Worm (Caenorhabditis elegans) whole organism, L4 larva: ENCODE results near the gene Y77E11A.23.

Experiments
- F49E8.2 ChIP-seq: sonication (generic microtip); optimal IDR thresholded peaks from 2 replicates; lab custom pipeline; 2016; ENCODE audit warnings: missing compliant biosample characterization, mild to moderate bottlenecking, missing genetic modification characterization, borderline replicate concordance
- T20F7.1 ChIP-seq: fragments of 200-800 bp; sonication (Bioruptor generic); optimal IDR thresholded peaks from 2 replicates; lab custom pipeline; 2018; ENCODE audit warnings: mild to moderate bottlenecking, missing genetic modification characterization, missing compliant biosample characterization
- Y5F2A.4 ChIP-seq: fragments of 200-800 bp; sonication (Bioruptor generic); optimal IDR thresholded peaks from 2 replicates; lab custom pipeline; 2018; ENCODE audit warnings: mild to moderate bottlenecking, missing genetic modification characterization, missing compliant biosample characterization
- Y75B8A.6 ChIP-seq: fragments of 200-800 bp; sonication (Bioruptor generic); IDR thresholded peaks from 2 replicates; pipeline ENCODE4 v1.3.6; 2022; ENCODE audit warnings: missing genetic modification reagents, missing genetic modification characterization, missing compliant biosample characterization
- aha-1 ChIP-seq: fragments of 150-350 bp; peaks from one replicate; lab custom pipeline; 2014; ENCODE audit warnings: missing biosample characterization, missing genetic modification characterization
- aly-2 ChIP-seq: sonication (generic microtip); optimal IDR thresholded peaks from 2 replicates; lab custom pipeline; 2018; ENCODE audit warnings: missing biosample characterization, missing genetic modification characterization
- ama-1 ChIP-seq: fragments of 150-350 bp; optimal IDR thresholded peaks from 2 replicates; lab custom pipeline; 2014; ENCODE audit warnings: inconsistent platforms, mixed read lengths
- arid-1 ChIP-seq: fragments of 200-800 bp; sonication (Bioruptor generic); conservative IDR thresholded peaks from 2 replicates; pipeline ENCODE4 v1.3.6; 2022; ENCODE audit warnings: missing genetic modification reagents, missing genetic modification characterization, missing compliant biosample characterization
- ceh-20 ChIP-seq: fragments of 200-800 bp; sonication (Bioruptor generic); IDR thresholded peaks from 2 replicates; pipeline ENCODE4 v1.3.6; 2022; ENCODE audit warnings: missing genetic modification reagents, missing genetic modification characterization, missing compliant biosample characterization
- ceh-32 ChIP-seq: sonication (generic microtip); optimal IDR thresholded peaks from 2 replicates; lab custom pipeline; 2016; ENCODE audit warnings: mild to moderate bottlenecking, missing genetic modification characterization, missing compliant biosample characterization; ENCODE audit not compliant: poor library complexity
- ceh-62 ChIP-seq: sonication (generic microtip); optimal IDR thresholded peaks from 2 replicates; lab custom pipeline; 2017; ENCODE audit warnings: missing biosample characterization, missing genetic modification characterization
- ceh-82 ChIP-seq: sonication (generic microtip); optimal IDR thresholded peaks from 2 replicates; lab custom pipeline; 2017; ENCODE audit warnings: missing biosample characterization, missing genetic modification characterization
- ces-1 ChIP-seq: fragments of 150-350 bp; sonication (generic microtip); optimal IDR thresholded peaks from 4 replicates; lab custom pipeline; 2014; ENCODE audit warnings: missing biosample characterization, missing genetic modification reagents, missing genetic modification characterization
- daf-8 ChIP-seq: fragments of 200-800 bp; sonication (Bioruptor generic); IDR thresholded peaks from 2 replicates; pipeline ENCODE4 v1.3.6; 2022; ENCODE audit warnings: missing genetic modification characterization, missing compliant biosample characterization
- dmd-6 ChIP-seq: fragments of 200-800 bp; sonication (Bioruptor generic); IDR thresholded peaks from 2 replicates; pipeline ENCODE4 v1.3.6; 2022; ENCODE audit warnings: missing genetic modification reagents, missing genetic modification characterization, missing compliant biosample characterization
- dpl-1 ChIP-seq: fragments of 150-350 bp; optimal IDR thresholded peaks from 2 replicates; lab custom pipeline; 2014; ENCODE audit warnings: missing biosample characterization, missing genetic modification reagents, missing genetic modification characterization
- duxl-1 ChIP-seq: sonication (generic microtip); optimal IDR thresholded peaks from 2 replicates; lab custom pipeline; 2016; ENCODE audit warnings: mild to moderate bottlenecking, missing genetic modification characterization, moderate library complexity, missing compliant biosample characterization; ENCODE audit not compliant: poor library complexity
- dve-1 ChIP-seq: sonication (generic microtip); optimal IDR thresholded peaks from 2 replicates; lab custom pipeline; 2017; ENCODE audit warnings: antibody characterized with exemption, mild to moderate bottlenecking, missing genetic modification characterization, missing compliant biosample characterization; ENCODE audit not compliant: insufficient read depth
- fkh-10 ChIP-seq: fragments of 150-350 bp; optimal IDR thresholded peaks from 2 replicates; lab custom pipeline; 2014; ENCODE audit warnings: missing biosample characterization, missing genetic modification reagents, missing genetic modification characterization
- fos-1 ChIP-seq: fragments of 150-350 bp; optimal IDR thresholded peaks from 2 replicates; lab custom pipeline; 2014; ENCODE audit warnings: missing biosample characterization, missing genetic modification characterization
- gei-8 ChIP-seq: fragments of 200-800 bp; sonication (Bioruptor generic); optimal IDR thresholded peaks from 2 replicates; lab custom pipeline; 2018; ENCODE audit warnings: mild to moderate bottlenecking, missing genetic modification characterization, missing compliant biosample characterization
- jun-1 ChIP-seq: fragments of 150-350 bp; optimal IDR thresholded peaks from 2 replicates; lab custom pipeline; 2014; ENCODE audit warnings: missing biosample characterization, missing genetic modification reagents, missing genetic modification characterization
- lin-1 ChIP-seq: fragments of 200-800 bp; sonication (Bioruptor generic); IDR thresholded peaks from 2 replicates; pipeline ENCODE4 v1.3.6; 2022; ENCODE audit warnings: missing genetic modification reagents, missing genetic modification characterization, missing compliant biosample characterization
- lin-13 ChIP-seq: fragments of 150-350 bp; optimal IDR thresholded peaks from 2 replicates; lab custom pipeline; 2014; ENCODE audit warnings: missing biosample characterization, missing genetic modification reagents, missing genetic modification characterization
- lin-38 ChIP-seq: fragments of 200-800 bp; sonication (Bioruptor generic); IDR thresholded peaks from 2 replicates; pipeline ENCODE4 v1.3.6; 2022; ENCODE audit warnings: missing genetic modification reagents, missing genetic modification characterization, missing compliant biosample characterization
- lin-39 ChIP-seq: fragments of 150-350 bp; optimal IDR thresholded peaks from 2 replicates; lab custom pipeline; 2014; ENCODE audit warnings: missing biosample characterization, missing genetic modification reagents, missing genetic modification characterization
- lir-3 ChIP-seq: sonication (generic microtip); optimal IDR thresholded peaks from 2 replicates; lab custom pipeline; 2016; ENCODE audit warnings: mild to moderate bottlenecking, missing genetic modification characterization, missing compliant biosample characterization
- madf-5 ChIP-seq, 2 experiments: fragments of 200-800 bp; sonication (Bioruptor generic); IDR thresholded peaks; 2 replicates each; pipeline ENCODE4 v1.3.6; 2022; ENCODE audit warnings: missing compliant biosample characterization in 2 of 2, missing genetic modification characterization in 2 of 2
- madf-9 ChIP-seq: fragments of 200-800 bp; sonication (Bioruptor generic); conservative IDR thresholded peaks from 2 replicates; pipeline ENCODE4 v1.3.6; 2022; ENCODE audit warnings: missing genetic modification reagents, missing genetic modification characterization, missing compliant biosample characterization
- mes-2 ChIP-seq: sonication (generic microtip); optimal IDR thresholded peaks from 2 replicates; lab custom pipeline; 2016; ENCODE audit warnings: missing genotype, mild to moderate bottlenecking, missing genetic modification characterization, missing compliant biosample characterization; ENCODE audit not compliant: poor library complexity, severe bottlenecking
- nhr-11 ChIP-seq: fragments of 150-350 bp; optimal IDR thresholded peaks from 2 replicates; lab custom pipeline; 2014; ENCODE audit warnings: missing biosample characterization, missing genetic modification characterization
- nhr-111 ChIP-seq: fragments of 200-800 bp; sonication (Bioruptor generic); optimal IDR thresholded peaks from 2 replicates; lab custom pipeline; 2018; ENCODE audit warnings: mild to moderate bottlenecking, missing genetic modification characterization, missing compliant biosample characterization
- nhr-28 ChIP-seq: fragments of 150-350 bp; optimal IDR thresholded peaks from 2 replicates; lab custom pipeline; 2014; ENCODE audit warnings: missing biosample characterization, missing genetic modification characterization
- nhr-42 ChIP-seq: fragments of 200-800 bp; sonication (Bioruptor generic); IDR thresholded peaks from 2 replicates; pipeline ENCODE4 v1.3.6; 2022; ENCODE audit warnings: missing genetic modification characterization, missing compliant biosample characterization
- nhr-6 ChIP-seq: fragments of 150-350 bp; optimal IDR thresholded peaks from 2 replicates; lab custom pipeline; 2014; ENCODE audit warnings: missing biosample characterization, missing genetic modification characterization
- nhr-76 ChIP-seq: fragments of 150-350 bp; optimal IDR thresholded peaks from 2 replicates; lab custom pipeline; 2014; ENCODE audit warnings: missing biosample characterization, missing genetic modification characterization
- nhr-77 ChIP-seq: fragments of 150-350 bp; optimal IDR thresholded peaks from 2 replicates; lab custom pipeline; 2014; ENCODE audit warnings: missing biosample characterization, missing genetic modification characterization
- php-3 ChIP-seq: fragments of 200-800 bp; sonication (Bioruptor generic); IDR thresholded peaks from 2 replicates; pipeline ENCODE4 v1.3.6; 2022; ENCODE audit warnings: missing genetic modification reagents, missing genetic modification characterization, missing compliant biosample characterization
- pqm-1 ChIP-seq: sonication (generic microtip); optimal IDR thresholded peaks from 2 replicates; lab custom pipeline; 2017; ENCODE audit warnings: missing biosample characterization, missing genetic modification characterization
- rbr-2 ChIP-seq: sonication (generic microtip); optimal IDR thresholded peaks from 2 replicates; lab custom pipeline; 2016; ENCODE audit warnings: missing genotype, missing genetic modification characterization, missing compliant biosample characterization
- sdz-12 ChIP-seq: fragments of 200-800 bp; sonication (Bioruptor generic); optimal IDR thresholded peaks from 2 replicates; lab custom pipeline; 2018; ENCODE audit warnings: mild to moderate bottlenecking, missing genetic modification characterization, missing compliant biosample characterization
- set-16 ChIP-seq: fragments of 200-800 bp; sonication (Bioruptor generic); IDR thresholded peaks from 2 replicates; pipeline ENCODE4 v1.3.6; 2022; ENCODE audit warnings: missing genetic modification reagents, missing genetic modification characterization, missing compliant biosample characterization
- skn-1 ChIP-seq: fragments of 150-350 bp; optimal IDR thresholded peaks from 2 replicates; lab custom pipeline; 2014; ENCODE audit warnings: missing biosample characterization, missing genetic modification characterization
- snpc-1.2 ChIP-seq: fragments of 200-800 bp; sonication (Bioruptor generic); IDR thresholded peaks from 2 replicates; pipeline ENCODE4 v1.3.6; 2022; ENCODE audit warnings: missing genetic modification reagents, missing genetic modification characterization, missing compliant biosample characterization
- spr-1 ChIP-seq: sonication (generic microtip); optimal IDR thresholded peaks from 2 replicates; lab custom pipeline; 2016; ENCODE audit warnings: mild to moderate bottlenecking, missing genetic modification characterization, missing compliant biosample characterization
- spr-3 ChIP-seq: fragments of 200-800 bp; sonication (Bioruptor generic); optimal IDR thresholded peaks from 2 replicates; lab custom pipeline; 2018; ENCODE audit warnings: mild to moderate bottlenecking, missing genetic modification characterization, missing compliant biosample characterization
- unc-130 ChIP-seq: sonication (generic microtip); optimal IDR thresholded peaks from 2 replicates; lab custom pipeline; 2016; ENCODE audit warnings: missing genetic modification reagents, missing genetic modification characterization, missing compliant biosample characterization
- zfp-2 ChIP-seq: sonication (generic microtip); optimal IDR thresholded peaks from 2 replicates; lab custom pipeline; 2016; ENCODE audit warnings: mild to moderate bottlenecking, missing genetic modification characterization, missing compliant biosample characterization
- zfp-3 ChIP-seq: fragments of 200-800 bp; sonication (Bioruptor generic); conservative IDR thresholded peaks from 2 replicates; pipeline ENCODE4 v1.3.6; 2022; ENCODE audit warnings: missing genetic modification reagents, missing genetic modification characterization, missing compliant biosample characterization
- zip-11 ChIP-seq: fragments of 200-800 bp; sonication (Bioruptor generic); IDR thresholded peaks from 2 replicates; pipeline ENCODE4 v1.3.6; 2022; ENCODE audit warnings: missing genetic modification characterization, missing compliant biosample characterization
- ztf-11 ChIP-seq: fragments of 150-350 bp; optimal IDR thresholded peaks from 2 replicates; lab custom pipeline; 2014; ENCODE audit warnings: missing biosample characterization, missing genetic modification characterization

The Y77E11A.23 gene

ce11 chrIV:1419795-1420509, 10.2 kb downstream of the Y77E11A.23 start, which contains the start of gene Y77E11A.7:
Gene Y77E11A.7 (minus strand): TSS chrIV:1419849.
- TF ChIP-seq lin-1 (no peak), Y5F2A.4 (no peak), aha-1 (tag; lab: Kevin White, UChicago) (peak; percentile 99), ztf-11 (tag; lab: Kevin White, UChicago) (no peak), nhr-28 (tag; lab: Kevin White, UChicago) (peak; percentile 84), nhr-42 (peak; percentile 60; the same call in 1 of the 2 replicates), lin-13 (GFP tag; lab: Kevin White, UChicago) (peak; percentile 96), zfp-3 (GFP tag; lab: Robert Waterston, UW) (no peak; the same call in 1 of the 2 replicates), spr-1 (tag; lab: Kevin White, UChicago) (peak; percentile 11), rbr-2 (peak; percentile 88), jun-1 (tag; lab: Kevin White, UChicago) (peak; percentile 59), unc-130 (GFP tag; lab: Kevin White, UChicago) (peak; percentile 67), dpl-1 (peak; percentile 79), ceh-62 (tag; lab: Kevin White, UChicago) (no peak), zip-11 (no peak), zfp-2 (peak; percentile 24), mes-2 (peak; percentile 91), pqm-1 (peak; percentile 43), dmd-6 (GFP tag; lab: Robert Waterston, UW) (peak; percentile 85), duxl-1 (tag; lab: Kevin White, UChicago) (no peak), nhr-111 (GFP tag; lab: Kevin White, UChicago) (no peak), ceh-32 (tag; lab: Kevin White, UChicago) (no peak), madf-5 (GFP tag; IDR thresholded peaks at IDR 0.05; lab: Robert Waterston, UW) (0 out of 4 replicates have a peak, but pooled peaks of 1 of the 2 experiments have one; percentile 37), skn-1 (tag; lab: Kevin White, UChicago) (no peak), aly-2 (no peak), nhr-6 (tag; lab: Kevin White, UChicago) (peak; percentile 70), set-16 (GFP tag; lab: Robert Waterston, UW) (peak; percentile 77), gei-8 (GFP tag; lab: Kevin White, UChicago) (no peak), nhr-77 (tag; lab: Kevin White, UChicago) (peak; percentile 91), arid-1 (GFP tag; lab: Robert Waterston, UW) (peak; percentile 37; the same call in 1 of the 2 replicates), ces-1 (GFP tag; lab: Kevin White, UChicago) (no peak), ama-1 (lab: Kevin White, UChicago) (peak; percentile 67), lin-38 (GFP tag; lab: Robert Waterston, UW) (peak; percentile 92), dve-1 (tag; lab: Kevin White, UChicago) (peak; percentile 82), fkh-10 (GFP tag; lab: Kevin White, UChicago) (peak; percentile 92), ceh-20 (peak; percentile 61; the same call in 1 of the 2 replicates), nhr-76 (tag; lab: Kevin White, UChicago) (no peak), Y75B8A.6 (no peak), daf-8 (no peak), spr-3 (GFP tag; lab: Kevin White, UChicago) (no peak), sdz-12 (GFP tag; lab: Kevin White, UChicago) (no peak), F49E8.2 (tag; lab: Kevin White, UChicago) (peak; percentile 44), fos-1 (tag; lab: Kevin White, UChicago) (no peak), ceh-82 (tag; lab: Kevin White, UChicago) (no peak), madf-9 (GFP tag; lab: Robert Waterston, UW) (peak; percentile 93), T20F7.1 (GFP tag; lab: Kevin White, UChicago) (no peak), lin-39 (tag; lab: Kevin White, UChicago) (no peak), lir-3 (tag; lab: Kevin White, UChicago) (no peak), php-3 (no peak), snpc-1.2 (no peak), nhr-11 (tag; lab: Kevin White, UChicago) (peak; percentile 84)
